Fruit fly (Drosophila melanogaster): ENCODE measurements around the gene CG31088.

dm6 chr3R:15987064-15987649, 36.4 kb upstream of the CG31088 start:
- TF ChIP-seq CTCF (optimal IDR thresholded peaks at IDR 0.05): no peak
- TF ChIP-seq CG8478 (optimal IDR thresholded peaks at IDR 0.05): no peak
